Worm (Caenorhabditis elegans) whole organism, mixed stage, embryonic: ENCODE measurements around the gene moa-2.

ENCODE experiments used
- ces-1 ChIP-seq: fragments of 150-350 bp; optimal IDR thresholded peaks from 2 replicates; lab custom pipeline; 2014; ENCODE audit warnings: missing biosample characterization, missing genetic modification reagents, missing genetic modification characterization
- elt-3 ChIP-seq: fragments of 150-350 bp; optimal IDR thresholded peaks from 2 replicates; lab custom pipeline; 2014; ENCODE audit warnings: missing biosample characterization, missing genetic modification characterization
- lin-13 ChIP-seq: fragments of 150-350 bp; optimal IDR thresholded peaks from 2 replicates; lab custom pipeline; 2014; ENCODE audit warnings: missing biosample characterization, missing genetic modification characterization
- snpc-4 ChIP-seq: fragments of 150-350 bp; optimal IDR thresholded peaks from 2 replicates; lab custom pipeline; 2014; ENCODE audit warnings: missing biosample characterization, missing genetic modification characterization

DNA sequence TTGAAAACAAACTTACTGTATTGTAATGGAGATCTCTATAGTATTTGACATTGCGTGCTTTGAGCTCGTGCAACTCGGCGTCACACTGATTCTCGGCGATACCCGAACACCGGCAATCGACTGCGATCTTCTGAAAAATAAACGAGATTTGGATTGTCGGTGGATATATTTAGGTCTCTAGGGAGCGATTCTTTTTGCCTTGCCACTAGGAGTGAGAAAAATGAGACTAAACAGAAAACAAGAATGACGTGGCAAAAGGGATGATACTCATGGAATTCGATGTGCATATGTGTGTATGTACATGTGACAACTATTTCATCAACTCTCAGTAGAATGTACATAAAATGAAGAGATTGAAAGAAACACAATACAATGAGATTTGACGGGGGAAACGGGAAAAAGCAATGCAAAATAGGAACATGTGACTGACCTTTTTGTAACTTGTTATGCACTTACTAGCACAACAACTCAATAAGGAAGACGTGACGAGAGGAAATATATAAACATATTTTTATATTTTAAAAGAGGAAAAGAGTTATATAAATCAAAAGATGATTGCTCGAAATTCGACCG is 15.9 kb upstream of the moa-2 start:
- TF ChIP-seq ces-1 (GFP tag; lab: Kevin White, UChicago) = peak; percentile 79
- no peak for TF ChIP-seq snpc-4 (tag; lab: Kevin White, UChicago)
- TF ChIP-seq elt-3 (tag; lab: Kevin White, UChicago) = no peak
- TF ChIP-seq lin-13 (tag; lab: Kevin White, UChicago) = no peak
